Worm (Caenorhabditis elegans): ENCODE measurements around the gene larp-1.

- TF ChIP-seq pag-3 (tag; optimal IDR thresholded peaks at IDR 0.05; ENCODE audit: borderline replicate concordance, insufficient read depth) (no peak), ces-1 (GFP tag; optimal IDR thresholded peaks at IDR 0.05) (no peak), lir-3 (tag; optimal IDR thresholded peaks at IDR 0.05; ENCODE audit: poor library complexity) (no peak), fkh-8 (tag; optimal IDR thresholded peaks at IDR 0.05) (no peak), lin-35 (GFP tag; optimal IDR thresholded peaks at IDR 0.05) (no peak), unc-130 (tag; optimal IDR thresholded peaks at IDR 0.05) (no peak), C04F5.9 (tag; optimal IDR thresholded peaks at IDR 0.05) (no peak), ztf-11 (tag; optimal IDR thresholded peaks at IDR 0.05) (no peak), nhr-71 (tag; optimal IDR thresholded peaks at IDR 0.05) (no peak), zip-4 (GFP tag; optimal IDR thresholded peaks at IDR 0.05) (no peak), egl-27 (tag; optimal IDR thresholded peaks at IDR 0.05) (no peak), ceh-88 (GFP tag; IDR thresholded peaks at IDR 0.05) (no peak), unc-62 (GFP tag; optimal IDR thresholded peaks at IDR 0.05) (no peak), nhr-12 (tag; optimal IDR thresholded peaks at IDR 0.05) (no peak)
These were observed at the start of gene larp-1 for ce11 chrIII:5017550-5017949.

All from whole organism, L1 larva.